Worm (Caenorhabditis elegans) whole organism, L3 larva: ENCODE measurements around the gene ech-3.

Experiments used
- ceh-16 ChIP-seq: sonication (generic microtip); optimal IDR thresholded peaks from 2 replicates; lab custom pipeline; 2017; ENCODE audit warnings: missing biosample characterization, missing genetic modification characterization
- elt-3 ChIP-seq, 3 experiments: fragments of 150-350 bp in 1 of 3; sonication (generic microtip) in 2 of 3; optimal IDR thresholded peaks; 2 replicates in 2 of 3; 4 replicates in 1 of 3; lab custom pipeline; 2014 to 2017; ENCODE audit warnings: missing biosample characterization in 3 of 3, missing genetic modification characterization in 3 of 3
- lin-39 ChIP-seq: fragments of 150-350 bp; optimal IDR thresholded peaks from 2 replicates; lab custom pipeline; 2018; ENCODE audit warnings: missing biosample characterization, missing genetic modification reagents, missing genetic modification characterization
- mdl-1 ChIP-seq: fragments of 150-350 bp; optimal IDR thresholded peaks from 2 replicates; lab custom pipeline; 2014; ENCODE audit warnings: missing biosample characterization, missing genetic modification characterization
- nhr-11 ChIP-seq: fragments of 150-350 bp; optimal IDR thresholded peaks from 2 replicates; lab custom pipeline; 2014; ENCODE audit warnings: missing biosample characterization, missing genetic modification characterization
- nhr-23 ChIP-seq: fragments of 150-350 bp; optimal IDR thresholded peaks from 2 replicates; lab custom pipeline; 2014; ENCODE audit warnings: missing biosample characterization, missing genetic modification reagents, missing genetic modification characterization
- nhr-237 ChIP-seq: fragments of 150-350 bp; optimal IDR thresholded peaks from 2 replicates; lab custom pipeline; 2014; ENCODE audit warnings: missing biosample characterization, missing genetic modification characterization
- nhr-25 ChIP-seq: sonication (generic microtip); optimal IDR thresholded peaks from 2 replicates; lab custom pipeline; 2017; ENCODE audit warnings: missing biosample characterization, missing genetic modification characterization
- nhr-43 ChIP-seq: sonication (generic microtip); optimal IDR thresholded peaks from 2 replicates; lab custom pipeline; 2016; ENCODE audit warnings: mild to moderate bottlenecking, missing genetic modification characterization, missing compliant biosample characterization; ENCODE audit not compliant: poor library complexity, severe bottlenecking
- snpc-4 ChIP-seq: fragments of 150-350 bp; optimal IDR thresholded peaks from 2 replicates; lab custom pipeline; 2014; ENCODE audit warnings: missing biosample characterization, missing genetic modification characterization
- tbx-2 ChIP-seq: sonication (generic microtip); optimal IDR thresholded peaks from 2 replicates; lab custom pipeline; 2016; ENCODE audit warnings: mild to moderate bottlenecking, missing genetic modification characterization, missing compliant biosample characterization
- unc-39 ChIP-seq: sonication (generic microtip); optimal IDR thresholded peaks from 4 replicates; lab custom pipeline; 2017; ENCODE audit warnings: missing biosample characterization, missing genetic modification characterization
- unc-62 ChIP-seq: fragments of 150-350 bp; sonication (generic microtip); optimal IDR thresholded peaks from 4 replicates; lab custom pipeline; 2014; ENCODE audit warnings: missing biosample characterization, missing genetic modification reagents, missing genetic modification characterization
- ztf-4 ChIP-seq: fragments of 150-350 bp; optimal IDR thresholded peaks from 2 replicates; lab custom pipeline; 2014; ENCODE audit warnings: missing biosample characterization, missing genetic modification characterization

DNA sequence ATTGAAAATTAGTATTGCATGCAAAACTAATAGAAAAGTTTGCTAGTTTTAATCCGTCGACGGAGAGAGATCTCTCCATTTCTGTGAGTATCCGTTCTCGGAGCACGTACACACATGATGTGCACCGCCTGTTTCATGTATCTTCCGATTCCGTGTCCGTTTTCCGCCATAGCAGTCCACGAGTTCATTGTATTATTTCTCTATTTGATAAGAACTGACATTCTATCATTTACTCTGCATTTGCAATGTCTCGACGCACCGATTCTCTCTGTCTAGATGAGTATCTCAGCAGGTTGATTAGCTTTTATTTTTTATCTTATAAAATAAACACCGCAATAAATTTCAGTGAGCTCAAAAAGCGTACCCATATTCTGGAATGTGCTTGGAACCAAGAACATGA, 3.1 kb upstream of the ech-3 start:
- no peak for TF ChIP-seq mdl-1 (tag; lab: Kevin White, UChicago)
- TF ChIP-seq snpc-4 (tag; lab: Kevin White, UChicago) = no peak
- TF ChIP-seq nhr-11 (tag; lab: Kevin White, UChicago) = no peak
- TF ChIP-seq nhr-43 (tag; lab: Kevin White, UChicago) = no peak
- no peak for TF ChIP-seq unc-62 (GFP tag; lab: Kevin White, UChicago)
- TF ChIP-seq tbx-2 = no peak
- no peak for TF ChIP-seq nhr-25
- no peak for TF ChIP-seq ztf-4 (tag; lab: Kevin White, UChicago)
- no peak for TF ChIP-seq ceh-16
- TF ChIP-seq nhr-23 (tag; lab: Kevin White, UChicago) = no peak
- no peak for TF ChIP-seq unc-39 (tag; lab: Kevin White, UChicago)
- no peak for TF ChIP-seq lin-39 (tag; lab: Kevin White, UChicago)
- no peak for TF ChIP-seq nhr-237
- TF ChIP-seq elt-3 (tag; optimal IDR thresholded peaks at IDR 0.05; lab: Kevin White, UChicago) = no peak
